Fruit fly (Drosophila melanogaster) whole organism, prepupa: ENCODE results near the gene mei-P26.

Experiments
- CG10669 ChIP-seq: fragments of 200-800 bp; sonication (Bioruptor generic); optimal IDR thresholded peaks from 3 replicates; lab custom pipeline; 2018; ENCODE audit warnings: missing biosample characterization, mild to moderate bottlenecking, missing genetic modification characterization, moderate library complexity
- CG11294 ChIP-seq: fragments of 200-800 bp; sonication (Bioruptor generic); IDR thresholded peaks from 2 replicates; pipeline ENCODE4 v1.3.6; 2022; ENCODE audit warnings: missing biosample characterization, missing genetic modification characterization
- CG11902 ChIP-seq: fragments of 200-800 bp; sonication (Bioruptor generic); optimal IDR thresholded peaks from 3 replicates; lab custom pipeline; 2016; ENCODE audit warnings: missing biosample characterization, missing genetic modification characterization
- CG15336 ChIP-seq: fragments of 200-800 bp; sonication (Bioruptor generic); IDR thresholded peaks from 2 replicates; pipeline ENCODE4 v1.3.6; 2022; ENCODE audit warnings: missing biosample characterization, missing genetic modification characterization
- CG1621 ChIP-seq: fragments of 200-800 bp; sonication (Bioruptor generic); optimal IDR thresholded peaks from 3 replicates; lab custom pipeline; 2018; ENCODE audit warnings: missing biosample characterization, mild to moderate bottlenecking, missing genetic modification characterization
- CG16779 ChIP-seq: fragments of 200-800 bp; sonication (Bioruptor generic); optimal IDR thresholded peaks from 3 replicates; lab custom pipeline; 2017; ENCODE audit warnings: missing biosample characterization, mild to moderate bottlenecking, missing genetic modification characterization
- CG3032 ChIP-seq: fragments of 200-800 bp; optimal IDR thresholded peaks from 2 replicates; lab custom pipeline; 2019; ENCODE audit warnings: missing biosample characterization, mild to moderate bottlenecking, missing genetic modification characterization, moderate library complexity
- CG31627 ChIP-seq: fragments of 200-800 bp; sonication (Bioruptor generic); optimal IDR thresholded peaks from 3 replicates; lab custom pipeline; 2016; ENCODE audit warnings: missing biosample characterization, missing genetic modification characterization
- CG32006 ChIP-seq: fragments of 200-800 bp; sonication (Bioruptor generic); optimal IDR thresholded peaks from 3 replicates; lab custom pipeline; 2017; ENCODE audit warnings: missing biosample characterization, mild to moderate bottlenecking, missing genetic modification characterization
- CG34406 ChIP-seq: fragments of 200-800 bp; sonication (Bioruptor generic); optimal IDR thresholded peaks from 3 replicates; lab custom pipeline; 2016; ENCODE audit warnings: missing biosample characterization, missing genetic modification characterization
- CG4318 ChIP-seq: fragments of 200-800 bp; sonication (Bioruptor generic); optimal IDR thresholded peaks from 3 replicates; lab custom pipeline; 2017; ENCODE audit warnings: missing biosample characterization, mild to moderate bottlenecking, missing genetic modification characterization
- CG6163 ChIP-seq: fragments of 200-800 bp; sonication (Bioruptor generic); IDR thresholded peaks from 3 replicates; pipeline ENCODE4 v1.3.6; 2022; ENCODE audit warnings: missing biosample characterization, missing genetic modification characterization
- CG6276 ChIP-seq: fragments of 200-800 bp; sonication (Bioruptor generic); optimal IDR thresholded peaks from 2 replicates; lab custom pipeline; 2017; ENCODE audit warnings: missing biosample characterization, mild to moderate bottlenecking, missing genetic modification characterization
- CG6792 ChIP-seq: fragments of 200-800 bp; sonication (Bioruptor generic); optimal IDR thresholded peaks from 3 replicates; lab custom pipeline; 2016; ENCODE audit warnings: missing biosample characterization, missing genetic modification characterization
- CG6808 ChIP-seq: fragments of 200-800 bp; sonication (Bioruptor generic); optimal IDR thresholded peaks from 3 replicates; lab custom pipeline; 2017; ENCODE audit warnings: missing biosample characterization, missing genetic modification characterization, mild to moderate bottlenecking, moderate library complexity, missing genetic modification reagents
- CG6854 ChIP-seq: fragments of 200-800 bp; sonication (Bioruptor generic); optimal IDR thresholded peaks from 2 replicates; lab custom pipeline; 2017; ENCODE audit warnings: missing biosample characterization, mild to moderate bottlenecking, missing genetic modification characterization
- CG7368 ChIP-seq: fragments of 200-800 bp; sonication (Bioruptor generic); optimal IDR thresholded peaks from 3 replicates; lab custom pipeline; 2016; ENCODE audit warnings: missing biosample characterization, missing genetic modification characterization
- CG8119 ChIP-seq: fragments of 200-800 bp; sonication (Bioruptor generic); IDR thresholded peaks from 3 replicates; pipeline ENCODE4 v1.3.6; 2022; ENCODE audit warnings: missing biosample characterization, missing genetic modification characterization
- CG9139 ChIP-seq: fragments of 200-800 bp; sonication (Bioruptor generic); optimal IDR thresholded peaks from 3 replicates; lab custom pipeline; 2017; ENCODE audit warnings: missing biosample characterization, mild to moderate bottlenecking, missing genetic modification characterization
- Eip75B ChIP-seq: fragments of 200-800 bp; sonication (Bioruptor generic); optimal IDR thresholded peaks from 3 replicates; lab custom pipeline; 2016; ENCODE audit warnings: missing biosample characterization, missing genetic modification characterization
- Eip78C ChIP-seq: fragments of 200-800 bp; sonication (Bioruptor generic); peaks from one replicate; lab custom pipeline; 2016; ENCODE audit warnings: missing biosample characterization, missing genetic modification characterization
- Eip93F ChIP-seq: fragments of 200-800 bp; sonication (Bioruptor generic); optimal IDR thresholded peaks from 2 replicates; lab custom pipeline; 2016; ENCODE audit warnings: missing biosample characterization, mild to moderate bottlenecking, missing genetic modification characterization
- Ets21C ChIP-seq: fragments of 200-800 bp; sonication (Bioruptor generic); optimal IDR thresholded peaks from 3 replicates; lab custom pipeline; 2016; ENCODE audit warnings: missing biosample characterization, missing genetic modification characterization
- Gug ChIP-seq: fragments of 200-800 bp; sonication (Bioruptor generic); IDR thresholded peaks from 2 replicates; pipeline ENCODE4 v1.3.6; 2022; ENCODE audit warnings: missing biosample characterization, missing genetic modification characterization
- Hr38 ChIP-seq: sonication (Bioruptor generic); optimal IDR thresholded peaks from 2 replicates; lab custom pipeline; 2016; ENCODE audit warnings: missing biosample characterization, missing genetic modification characterization
- Hr39 ChIP-seq: fragments of 200-800 bp; sonication (Bioruptor generic); optimal IDR thresholded peaks from 2 replicates; lab custom pipeline; 2016; ENCODE audit warnings: missing biosample characterization, missing genetic modification characterization
- Lpt ChIP-seq: fragments of 200-800 bp; sonication (Bioruptor generic); optimal IDR thresholded peaks from 3 replicates; lab custom pipeline; 2016; ENCODE audit warnings: missing biosample characterization, missing genetic modification characterization
- Met ChIP-seq: fragments of 200-800 bp; sonication (Bioruptor generic); optimal IDR thresholded peaks from 3 replicates; lab custom pipeline; 2016; ENCODE audit warnings: missing biosample characterization, missing genetic modification characterization
- OdsH ChIP-seq: fragments of 200-800 bp; sonication (Bioruptor generic); optimal IDR thresholded peaks from 3 replicates; lab custom pipeline; 2016; ENCODE audit warnings: missing biosample characterization, missing genetic modification characterization
- Smox ChIP-seq: fragments of 200-800 bp; sonication (Bioruptor generic); optimal IDR thresholded peaks from 3 replicates; lab custom pipeline; 2016; ENCODE audit warnings: missing biosample characterization, missing genetic modification characterization
- Sox102F ChIP-seq: fragments of 200-800 bp; sonication (Bioruptor generic); optimal IDR thresholded peaks from 2 replicates; lab custom pipeline; 2016; ENCODE audit warnings: missing biosample characterization, mild to moderate bottlenecking, missing genetic modification characterization
- Sox14 ChIP-seq: fragments of 200-800 bp; sonication (Bioruptor generic); optimal IDR thresholded peaks from 3 replicates; lab custom pipeline; 2016; ENCODE audit warnings: missing biosample characterization, missing genetic modification characterization
- acj6 ChIP-seq: fragments of 200-800 bp; sonication (Bioruptor generic); optimal IDR thresholded peaks from 3 replicates; lab custom pipeline; 2016; ENCODE audit warnings: missing biosample characterization, missing genetic modification characterization
- cyc ChIP-seq: fragments of 200-800 bp; sonication (Bioruptor generic); optimal IDR thresholded peaks from 3 replicates; lab custom pipeline; 2016; ENCODE audit warnings: missing biosample characterization, missing genetic modification characterization
- dsx ChIP-seq: fragments of 200-800 bp; optimal IDR thresholded peaks from 3 replicates; lab custom pipeline; 2019; ENCODE audit warnings: missing biosample characterization, mild to moderate bottlenecking, missing genetic modification characterization, moderate library complexity; ENCODE audit not compliant: poor library complexity, severe bottlenecking
- eg ChIP-seq: fragments of 200-800 bp; sonication (Bioruptor generic); IDR thresholded peaks from 3 replicates; pipeline ENCODE4 v1.3.6; 2022; ENCODE audit warnings: missing biosample characterization, missing genetic modification characterization
- esn ChIP-seq: fragments of 200-800 bp; sonication (Bioruptor generic); optimal IDR thresholded peaks from 2 replicates; lab custom pipeline; 2016; ENCODE audit warnings: missing biosample characterization, mild to moderate bottlenecking, missing genetic modification characterization, moderate library complexity
- fd59A ChIP-seq: fragments of 200-800 bp; sonication (Bioruptor generic); optimal IDR thresholded peaks from 2 replicates; lab custom pipeline; 2017; ENCODE audit warnings: missing biosample characterization, mild to moderate bottlenecking, missing genetic modification characterization, missing genetic modification reagents
- fkh ChIP-seq: fragments of 200-800 bp; sonication (Bioruptor generic); optimal IDR thresholded peaks from 3 replicates; lab custom pipeline; 2017; ENCODE audit warnings: missing biosample characterization, mild to moderate bottlenecking, missing genetic modification characterization, moderate library complexity
- net ChIP-seq: fragments of 200-800 bp; sonication (Bioruptor generic); optimal IDR thresholded peaks from 3 replicates; lab custom pipeline; 2016; ENCODE audit warnings: missing biosample characterization, missing genetic modification characterization
- pdm3 ChIP-seq: fragments of 200-800 bp; sonication (Bioruptor generic); optimal IDR thresholded peaks from 3 replicates; lab custom pipeline; 2016; ENCODE audit warnings: missing biosample characterization, missing genetic modification characterization
- salr ChIP-seq, 2 experiments: fragments of 200-800 bp; sonication (Bioruptor generic); optimal IDR thresholded peaks; 3 replicates each; lab custom pipeline; 2016 to 2018; ENCODE audit warnings: missing biosample characterization in 2 of 2, missing genetic modification characterization in 2 of 2, mild to moderate bottlenecking in 1 of 2
- spab ChIP-seq: fragments of 200-800 bp; sonication (Bioruptor generic); optimal IDR thresholded peaks from 2 replicates; lab custom pipeline; 2017; ENCODE audit warnings: missing biosample characterization, mild to moderate bottlenecking, missing genetic modification characterization, missing genetic modification reagents
- ss ChIP-seq, 2 experiments: fragments of 200-800 bp; sonication (Bioruptor generic); optimal IDR thresholded peaks; 2 replicates in 1 of 2; 3 replicates in 1 of 2; lab custom pipeline; 2017 to 2018; ENCODE audit warnings: mild to moderate bottlenecking in 2 of 2, missing biosample characterization in 2 of 2, missing genetic modification characterization in 2 of 2, moderate library complexity in 1 of 2
- svp ChIP-seq: fragments of 200-800 bp; sonication (Bioruptor generic); peaks from one replicate; lab custom pipeline; 2016; ENCODE audit warnings: missing biosample characterization, missing genetic modification characterization
- topi ChIP-seq: fragments of 200-800 bp; sonication (Bioruptor generic); optimal IDR thresholded peaks from 3 replicates; lab custom pipeline; 2016; ENCODE audit warnings: missing biosample characterization, missing genetic modification characterization
- vri ChIP-seq: fragments of 200-800 bp; sonication (Bioruptor generic); optimal IDR thresholded peaks from 3 replicates; lab custom pipeline; 2016; ENCODE audit warnings: missing biosample characterization, mild to moderate bottlenecking, missing genetic modification characterization

The mei-P26 gene

DNA sequence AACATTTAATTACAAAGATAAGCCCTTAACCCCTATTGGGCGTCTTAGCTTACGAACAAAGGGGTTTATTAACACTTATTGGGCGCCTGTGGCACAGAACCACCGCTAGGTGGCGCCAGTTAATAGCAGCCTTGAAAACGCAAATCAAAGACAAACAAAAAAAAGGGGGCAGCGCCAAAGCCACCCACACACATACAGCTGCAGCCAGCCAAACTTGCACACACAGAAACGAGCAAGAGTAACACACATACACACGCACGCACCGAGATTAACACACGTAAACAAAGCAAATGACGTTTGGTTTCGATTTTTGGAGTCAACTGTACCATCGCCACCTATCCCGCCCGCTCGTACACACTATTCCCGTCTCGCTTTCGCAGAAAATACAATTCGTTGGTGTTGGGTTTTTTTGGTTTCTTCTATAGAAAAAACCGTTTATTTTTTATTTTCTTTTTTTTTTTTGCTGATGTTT lies 10.9 kb upstream of the mei-P26 start (continued):
- TF ChIP-seq CG3032 (tag; lab: Kevin White, UChicago), result no peak
- TF ChIP-seq CG6792 (GFP tag; lab: Kevin White, UChicago), result peak; percentile 2
- TF ChIP-seq CG9139 (GFP tag; lab: Kevin White, UChicago), result no peak
- TF ChIP-seq ss (GFP tag; optimal IDR thresholded peaks at IDR 0.05; lab: Kevin White, UChicago), result peak; percentile 59 to 73
- TF ChIP-seq cyc (GFP tag; lab: Kevin White, UChicago), result peak; percentile 37
- peak; percentile 63 for TF ChIP-seq CG8119 (GFP tag; lab: Robert Waterston, UW)
- TF ChIP-seq fd59A (GFP tag; lab: Kevin White, UChicago), result no peak
- TF ChIP-seq Met (GFP tag; lab: Kevin White, UChicago), result no peak
- TF ChIP-seq dsx, result peak; percentile 4
- TF ChIP-seq esn (GFP tag; lab: Kevin White, UChicago), result peak; percentile 49
- no peak for TF ChIP-seq Hr38 (GFP tag; lab: Kevin White, UChicago)
- TF ChIP-seq CG7368 (GFP tag; lab: Kevin White, UChicago), result no peak
- peak; percentile 42 for TF ChIP-seq CG32006

DNA sequence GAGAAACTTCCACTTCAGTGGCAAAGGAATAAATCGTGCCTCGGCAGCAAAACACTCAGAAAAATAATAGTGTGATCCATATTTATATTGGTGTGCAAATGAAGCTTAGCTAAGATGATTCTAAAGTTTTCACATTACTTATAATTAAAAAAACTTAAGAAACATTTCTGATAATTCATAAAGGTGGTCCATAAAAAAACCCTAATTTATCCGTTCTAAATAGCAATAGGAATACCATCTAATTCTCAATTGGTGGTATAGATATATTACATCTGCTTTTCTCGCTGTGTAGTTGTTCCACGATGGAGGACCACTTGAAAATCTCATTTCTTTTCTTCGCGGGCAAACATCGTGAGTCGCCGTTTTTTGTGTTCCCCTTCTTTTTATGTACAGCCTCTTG lies 7.9 kb upstream of the mei-P26 start:
- TF ChIP-seq Eip93F (GFP tag; lab: Kevin White, UChicago) (no peak), Sox14 (GFP tag; lab: Kevin White, UChicago) (peak; percentile 67), svp (peak; percentile 92), Eip78C (GFP tag; lab: Kevin White, UChicago) (peak; percentile 96), CG6854 (GFP tag; lab: Kevin White, UChicago) (peak; percentile 20), Smox (peak; percentile 55), CG11294 (GFP tag; lab: Robert Waterston, UW) (no peak), CG3032 (tag; lab: Kevin White, UChicago) (peak; percentile 75), salr (GFP tag; optimal IDR thresholded peaks at IDR 0.05; lab: Kevin White, UChicago) (peak in 1 of 2 experiments; percentile 68), CG34406 (peak; percentile 30), CG32006 (peak; percentile 69), CG9139 (GFP tag; lab: Kevin White, UChicago) (peak; percentile 52), Sox102F (GFP tag; lab: Kevin White, UChicago) (peak; percentile 61), Hr39 (GFP tag; lab: Kevin White, UChicago) (peak; percentile 64), Hr38 (GFP tag; lab: Kevin White, UChicago) (no peak), CG6276 (GFP tag; lab: Kevin White, UChicago) (peak; percentile 68), CG6792 (GFP tag; lab: Kevin White, UChicago) (peak; percentile 64), CG6163 (GFP tag; lab: Robert Waterston, UW) (peak; percentile 57; the same call in 2 of the 3 replicates), CG8119 (GFP tag; lab: Robert Waterston, UW) (peak; percentile 73), Gug (GFP tag; lab: Robert Waterston, UW) (peak; percentile 70), acj6 (GFP tag; lab: Kevin White, UChicago) (peak; percentile 63), Ets21C (GFP tag; lab: Kevin White, UChicago) (peak; percentile 24), cyc (GFP tag; lab: Kevin White, UChicago) (peak; percentile 72), CG7368 (GFP tag; lab: Kevin White, UChicago) (peak; percentile 71), CG16779 (tag; lab: Kevin White, UChicago) (no peak), CG31627 (GFP tag; lab: Kevin White, UChicago) (peak; percentile 60), eg (GFP tag; lab: Robert Waterston, UW) (peak; percentile 53; the same call in 2 of the 3 replicates), dsx (peak; percentile 51), ss (GFP tag; optimal IDR thresholded peaks at IDR 0.05; lab: Kevin White, UChicago) (peak; percentile 70 to 72), spab (peak; percentile 66), topi (GFP tag; lab: Kevin White, UChicago) (peak; percentile 81), CG6808 (GFP tag; lab: Kevin White, UChicago) (peak; percentile 83), Lpt (GFP tag; lab: Kevin White, UChicago) (peak; percentile 38), esn (GFP tag; lab: Kevin White, UChicago) (peak; percentile 68), OdsH (peak; percentile 64), Met (GFP tag; lab: Kevin White, UChicago) (peak; percentile 75), CG15336 (peak; percentile 72), fkh (GFP tag; lab: Kevin White, UChicago) (no peak), vri (no peak), CG1621 (tag; lab: Kevin White, UChicago) (peak; percentile 20), CG4318 (GFP tag; lab: Kevin White, UChicago) (no peak), CG11902 (GFP tag; lab: Kevin White, UChicago) (peak; percentile 31), CG10669 (peak; percentile 81), pdm3 (GFP tag; lab: Kevin White, UChicago) (peak; percentile 69), net (GFP tag; lab: Kevin White, UChicago) (peak; percentile 46), Eip75B (GFP tag; lab: Kevin White, UChicago) (peak; percentile 63)
